Worm (Caenorhabditis elegans) whole organism, L2 larva: ENCODE results near the gene mdt-15.

Experiments
- aly-2 ChIP-seq: fragments of 150-350 bp; optimal IDR thresholded peaks from 2 replicates; lab custom pipeline; 2014; ENCODE audit warnings: missing biosample characterization, missing genetic modification characterization
- snpc-4 ChIP-seq: fragments of 150-350 bp; optimal IDR thresholded peaks from 2 replicates; lab custom pipeline; 2014; ENCODE audit warnings: missing biosample characterization, missing genetic modification characterization

ce11 chrIII:5855637-5856179, 22.2 kb upstream of the mdt-15 start, which contains the start of the genes cct-6 and alh-9:
- TF ChIP-seq snpc-4 (tag; lab: Kevin White, UChicago), result peak; percentile 37
- no peak for TF ChIP-seq aly-2 (tag; lab: Kevin White, UChicago)
